Fruit fly (Drosophila melanogaster) whole organism, embryonic: ENCODE data around the gene CG31882.

Source experiments
- Aef1 ChIP-seq: fragments of 200-800 bp; sonication (Bioruptor generic); IDR thresholded peaks from 3 replicates; pipeline ENCODE4 v1.3.6; 2022; ENCODE audit warnings: missing biosample characterization, missing genetic modification characterization
- Antp ChIP-seq: fragments of 200-800 bp; sonication (Bioruptor generic); optimal IDR thresholded peaks from 3 replicates; lab custom pipeline; 2016; ENCODE audit warnings: missing biosample characterization, missing genetic modification characterization
- C15 ChIP-seq: fragments of 200-800 bp; sonication (Bioruptor generic); IDR thresholded peaks from 3 replicates; pipeline ENCODE4 v1.3.6; 2022; ENCODE audit warnings: missing biosample characterization, missing genetic modification characterization
- CG10366 ChIP-seq: fragments of 200-800 bp; sonication (Bioruptor generic); IDR thresholded peaks from 2 replicates; pipeline ENCODE4 v1.3.6; 2022; ENCODE audit warnings: missing biosample characterization, missing genetic modification characterization
- CG10959 ChIP-seq: fragments of 200-800 bp; sonication (Bioruptor generic); IDR thresholded peaks from 2 replicates; pipeline ENCODE4 v1.3.6; 2022; ENCODE audit warnings: missing biosample characterization, missing genetic modification characterization
- CG10979 ChIP-seq: fragments of 200-800 bp; sonication (Bioruptor generic); optimal IDR thresholded peaks from 2 replicates; lab custom pipeline; 2018; ENCODE audit warnings: missing biosample characterization, mild to moderate bottlenecking, missing genetic modification characterization, moderate library complexity
- CG11093 ChIP-seq: fragments of 200-800 bp; sonication (Bioruptor generic); IDR thresholded peaks from 3 replicates; pipeline ENCODE4 v1.3.6; 2022; ENCODE audit warnings: missing biosample characterization, missing genetic modification characterization
- CG12769 ChIP-seq: fragments of 200-800 bp; sonication (Bioruptor generic); optimal IDR thresholded peaks from 2 replicates; lab custom pipeline; 2019; ENCODE audit warnings: missing biosample characterization, mild to moderate bottlenecking, missing genetic modification characterization, moderate library complexity
- CG1603 ChIP-seq: fragments of 200-800 bp; sonication (Bioruptor generic); optimal IDR thresholded peaks from 2 replicates; lab custom pipeline; 2019; ENCODE audit warnings: missing biosample characterization, mild to moderate bottlenecking, missing genetic modification characterization, moderate library complexity
- CG16779 ChIP-seq: fragments of 200-800 bp; sonication (Bioruptor generic); IDR thresholded peaks from 2 replicates; pipeline ENCODE4 v1.3.6; 2022; ENCODE audit warnings: missing biosample characterization, missing genetic modification characterization
- CG17361 ChIP-seq: fragments of 200-800 bp; sonication (Bioruptor generic); IDR thresholded peaks from 3 replicates; pipeline ENCODE4 v1.3.6; 2022; ENCODE audit warnings: missing biosample characterization, missing genetic modification characterization
- CG17802 ChIP-seq: fragments of 200-800 bp; sonication (Bioruptor generic); optimal IDR thresholded peaks from 2 replicates; lab custom pipeline; 2018; ENCODE audit warnings: missing biosample characterization, mild to moderate bottlenecking, missing genetic modification characterization, moderate library complexity
- CG18011 ChIP-seq: fragments of 200-800 bp; sonication (Bioruptor generic); optimal IDR thresholded peaks from 2 replicates; lab custom pipeline; 2017; ENCODE audit warnings: missing biosample characterization, missing genetic modification characterization, mild to moderate bottlenecking, moderate library complexity, missing genotype
- CG2199 ChIP-seq: fragments of 200-800 bp; sonication (Bioruptor generic); IDR thresholded peaks from 3 replicates; pipeline ENCODE4 v1.3.6; 2022; ENCODE audit warnings: missing biosample characterization, missing genetic modification characterization
- CG3281 ChIP-seq: fragments of 200-800 bp; sonication (Bioruptor generic); optimal IDR thresholded peaks from 3 replicates; lab custom pipeline; 2017; ENCODE audit warnings: missing biosample characterization, mild to moderate bottlenecking, missing genetic modification characterization
- CG3838 ChIP-seq: fragments of 200-800 bp; sonication (Bioruptor generic); optimal IDR thresholded peaks from 3 replicates; lab custom pipeline; 2016; ENCODE audit warnings: missing biosample characterization, missing genetic modification characterization
- CG42726 ChIP-seq: fragments of 200-800 bp; sonication (Bioruptor generic); IDR thresholded peaks from 2 replicates; pipeline ENCODE4 v1.3.6; 2022; ENCODE audit warnings: missing biosample characterization, missing genetic modification characterization; ENCODE audit not compliant: partially characterized antibody
- CG4282 ChIP-seq: fragments of 200-800 bp; sonication (Bioruptor generic); optimal IDR thresholded peaks from 2 replicates; lab custom pipeline; 2016; ENCODE audit warnings: missing biosample characterization, missing genetic modification characterization
- CG4854 ChIP-seq: fragments of 200-800 bp; sonication (Bioruptor generic); optimal IDR thresholded peaks from 2 replicates; lab custom pipeline; 2016; ENCODE audit warnings: missing biosample characterization, missing genetic modification characterization, inconsistent platforms
- CG8944 ChIP-seq: fragments of 200-800 bp; sonication (Bioruptor generic); optimal IDR thresholded peaks from 3 replicates; lab custom pipeline; 2016; ENCODE audit warnings: missing biosample characterization, missing genetic modification characterization
- Eip74EF ChIP-seq, 2 experiments: fragments of 200-800 bp in 1 of 2; fragments of >200 bp in 1 of 2; sonication (Bioruptor generic) in 1 of 2; optimal IDR thresholded peaks; 2 replicates each; lab custom pipeline; 2017 to 2019; ENCODE audit warnings: missing biosample characterization in 2 of 2, missing genetic modification characterization in 2 of 2, mild to moderate bottlenecking in 1 of 2, moderate library complexity in 1 of 2
- Ets97D ChIP-seq: fragments of 200-800 bp; sonication (Bioruptor generic); optimal IDR thresholded peaks from 3 replicates; lab custom pipeline; 2016; ENCODE audit warnings: missing biosample characterization, missing genetic modification characterization
- Gsc ChIP-seq: fragments of 200-800 bp; sonication (Bioruptor generic); IDR thresholded peaks from 2 replicates; pipeline ENCODE4 v1.3.6; 2022; ENCODE audit warnings: missing biosample characterization, missing genetic modification characterization
- HHEX ChIP-seq: fragments of 200-800 bp; sonication (Bioruptor generic); optimal IDR thresholded peaks from 3 replicates; lab custom pipeline; 2017; ENCODE audit warnings: missing biosample characterization, mild to moderate bottlenecking, missing genetic modification characterization, missing genetic modification reagents
- Hr3 ChIP-seq: fragments of 200-800 bp; sonication (Bioruptor generic); optimal IDR thresholded peaks from 3 replicates; lab custom pipeline; 2016; ENCODE audit warnings: missing biosample characterization, missing genetic modification characterization
- Hr39 ChIP-seq: fragments of >200 bp; optimal IDR thresholded peaks from 2 replicates; lab custom pipeline; 2017
- Hsf ChIP-seq: fragments of 200-800 bp; sonication (Bioruptor generic); optimal IDR thresholded peaks from 3 replicates; lab custom pipeline; 2016; ENCODE audit warnings: missing biosample characterization, missing genetic modification characterization
- NC2β ChIP-seq: fragments of 200-800 bp; sonication (Bioruptor generic); optimal IDR thresholded peaks from 2 replicates; lab custom pipeline; 2016; ENCODE audit warnings: missing biosample characterization, missing genetic modification characterization
- Oli ChIP-seq: fragments of 200-800 bp; sonication (Bioruptor generic); optimal IDR thresholded peaks from 2 replicates; lab custom pipeline; 2018; ENCODE audit warnings: missing biosample characterization, mild to moderate bottlenecking, missing genetic modification characterization, moderate library complexity
- Sin3A ChIP-seq: fragments of >200 bp; optimal IDR thresholded peaks from 2 replicates; lab custom pipeline; 2018
- aop ChIP-seq: fragments of 200-800 bp; sonication (Bioruptor generic); IDR thresholded peaks from 2 replicates; pipeline ENCODE4 v1.3.6; 2022; ENCODE audit warnings: missing biosample characterization, missing genetic modification characterization
- bowl ChIP-seq: fragments of 200-800 bp; sonication (Bioruptor generic); IDR thresholded peaks from 2 replicates; pipeline ENCODE4 v1.3.6; 2022; ENCODE audit warnings: missing biosample characterization, missing genetic modification characterization
- cad ChIP-seq: fragments of >200 bp; optimal IDR thresholded peaks from 2 replicates; lab custom pipeline; 2017; ENCODE audit warnings: missing biosample characterization, missing genetic modification characterization
- chn ChIP-seq: fragments of 200-800 bp; sonication (Bioruptor generic); optimal IDR thresholded peaks from 2 replicates; lab custom pipeline; 2016; ENCODE audit warnings: missing biosample characterization, missing genetic modification characterization
- ci ChIP-seq: fragments of 200-800 bp; sonication (Bioruptor generic); IDR thresholded peaks from 3 replicates; pipeline ENCODE4 v1.3.6; 2022; ENCODE audit warnings: missing biosample characterization, missing genetic modification characterization
- grn ChIP-seq: fragments of 200-800 bp; sonication (Bioruptor generic); optimal IDR thresholded peaks from 3 replicates; lab custom pipeline; 2017; ENCODE audit warnings: missing biosample characterization, missing genetic modification characterization
- gsb-n ChIP-seq: fragments of 200-800 bp; sonication (Bioruptor generic); optimal IDR thresholded peaks from 3 replicates; lab custom pipeline; 2018; ENCODE audit warnings: missing biosample characterization, mild to moderate bottlenecking, missing genetic modification characterization
- kni ChIP-seq: fragments of 200-800 bp; sonication (Bioruptor generic); optimal IDR thresholded peaks from 3 replicates; lab custom pipeline; 2017; ENCODE audit warnings: mild to moderate bottlenecking, missing biosample characterization, missing genetic modification reagents, missing genetic modification characterization
- nerfin-1 ChIP-seq: fragments of 200-800 bp; sonication (Bioruptor generic); optimal IDR thresholded peaks from 3 replicates; lab custom pipeline; 2019; ENCODE audit warnings: missing biosample characterization, mild to moderate bottlenecking, missing genetic modification characterization, moderate library complexity
- nmo ChIP-seq: fragments of 200-800 bp; sonication (Bioruptor generic); optimal IDR thresholded peaks from 2 replicates; lab custom pipeline; 2018; ENCODE audit warnings: missing biosample characterization, mild to moderate bottlenecking, missing genetic modification characterization, moderate library complexity
- org-1 ChIP-seq: fragments of 200-800 bp; sonication (Bioruptor generic); optimal IDR thresholded peaks from 2 replicates; lab custom pipeline; 2017; ENCODE audit warnings: missing biosample characterization, missing genetic modification characterization
- peb ChIP-seq: fragments of 200-800 bp; sonication (Bioruptor generic); IDR thresholded peaks from 2 replicates; pipeline ENCODE4 v1.3.6; 2022; ENCODE audit warnings: missing biosample characterization, missing genetic modification characterization
- pfk ChIP-seq: fragments of 200-800 bp; sonication (Bioruptor generic); optimal IDR thresholded peaks from 2 replicates; lab custom pipeline; 2018; ENCODE audit warnings: missing biosample characterization, mild to moderate bottlenecking, missing genetic modification characterization, moderate library complexity
- ranshi ChIP-seq: fragments of 200-800 bp; sonication (Bioruptor generic); IDR thresholded peaks from 2 replicates; pipeline ENCODE4 v1.3.6; 2022; ENCODE audit warnings: missing biosample characterization, missing genetic modification characterization
- row ChIP-seq: fragments of 200-800 bp; sonication (Bioruptor generic); IDR thresholded peaks from 3 replicates; pipeline ENCODE4 v1.3.6; 2022; ENCODE audit warnings: missing biosample characterization, missing genetic modification characterization
- sima ChIP-seq: fragments of 200-800 bp; sonication (Bioruptor generic); optimal IDR thresholded peaks from 2 replicates; lab custom pipeline; 2016; ENCODE audit warnings: missing biosample characterization, missing genetic modification characterization
- sob ChIP-seq: fragments of 200-800 bp; sonication (Bioruptor generic); IDR thresholded peaks from 2 replicates; pipeline ENCODE4 v1.3.6; 2022; ENCODE audit warnings: missing biosample characterization, missing genetic modification characterization
- stc ChIP-seq: fragments of 200-800 bp; sonication (Bioruptor generic); IDR thresholded peaks from 2 replicates; pipeline ENCODE4 v1.3.6; 2022; ENCODE audit warnings: missing biosample characterization, missing genetic modification characterization
- sug ChIP-seq: fragments of 200-800 bp; optimal IDR thresholded peaks from 2 replicates; lab custom pipeline; 2019; ENCODE audit warnings: missing biosample characterization, mild to moderate bottlenecking, missing genetic modification characterization, moderate library complexity
- toy ChIP-seq: fragments of 200-800 bp; sonication (Bioruptor generic); IDR thresholded peaks from 2 replicates; pipeline ENCODE4 v1.3.6; 2022; ENCODE audit warnings: missing biosample characterization, missing genetic modification characterization
- twi ChIP-seq: fragments of 200-800 bp; optimal IDR thresholded peaks from 2 replicates; lab custom pipeline; 2019; ENCODE audit warnings: missing biosample characterization, mild to moderate bottlenecking, missing genetic modification characterization, moderate library complexity
- vfl ChIP-seq: fragments of 200-800 bp; sonication (Bioruptor generic); optimal IDR thresholded peaks from 2 replicates; lab custom pipeline; 2016; ENCODE audit warnings: missing biosample characterization, missing genetic modification characterization

CG31882 gene

DNA sequence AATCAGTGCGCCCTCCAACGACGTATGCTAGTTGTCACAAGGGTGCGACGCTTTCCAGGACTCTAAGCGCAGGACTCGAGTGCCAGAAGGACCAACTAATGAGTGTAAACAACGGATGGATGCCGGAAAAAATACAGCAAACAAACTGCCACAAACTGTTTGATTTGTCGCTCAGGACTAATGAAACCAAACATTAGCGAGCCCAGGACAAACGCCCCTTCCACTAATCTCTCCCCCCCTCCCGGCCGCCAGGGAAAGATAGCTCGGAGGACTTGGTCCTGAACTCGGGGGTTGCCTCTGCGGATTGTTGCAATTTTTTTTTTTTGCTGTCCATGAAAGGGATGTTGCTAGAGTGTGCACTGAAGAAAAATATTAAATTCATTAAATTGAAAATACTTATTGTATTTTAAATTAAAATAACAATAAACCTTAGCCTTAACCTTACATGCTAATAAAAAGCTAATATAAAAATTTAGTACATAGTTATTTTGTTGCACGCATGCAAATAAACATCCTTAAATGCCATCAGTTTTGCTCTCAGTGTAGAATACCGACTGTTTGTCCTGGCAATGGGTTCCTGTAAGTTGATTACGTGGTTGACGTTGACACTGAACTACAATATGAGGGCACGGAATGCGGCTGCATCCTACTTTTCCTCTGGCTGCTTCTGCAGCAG is 30.3 kb downstream of the CG31882 start (continued):
- TF ChIP-seq Hsf (GFP tag; lab: Kevin White, UChicago) (peak; percentile 18), cad (GFP tag; lab: Kevin White, UChicago) (no peak), CG1603 (peak; percentile 11), NC2β (GFP tag; lab: Kevin White, UChicago) (no peak), CG10979 (tag; lab: Kevin White, UChicago) (peak; percentile 85), Sin3A (no peak), Hr3 (GFP tag; lab: Kevin White, UChicago) (peak; percentile 33), chn (GFP tag; lab: Kevin White, UChicago) (no peak), CG8944 (GFP tag; lab: Kevin White, UChicago) (no peak), CG17802 (tag; lab: Kevin White, UChicago) (no peak), org-1 (GFP tag; lab: Kevin White, UChicago) (peak; percentile 6), CG17361 (GFP tag; lab: Robert Waterston, UW) (peak; percentile 68), vfl (GFP tag; lab: Kevin White, UChicago) (no peak), CG16779 (no peak), Eip74EF (GFP tag; optimal IDR thresholded peaks at IDR 0.05; lab: Kevin White, UChicago) (peak in 1 of 2 experiments; percentile 2), ranshi (no peak; the same call in 1 of the 2 replicates), HHEX (GFP tag; lab: Kevin White, UChicago) (no peak), CG3838 (GFP tag; lab: Kevin White, UChicago) (no peak), CG4282 (GFP tag; lab: Kevin White, UChicago) (no peak), nerfin-1 (tag; lab: Kevin White, UChicago) (peak; percentile 62), CG2199 (GFP tag; lab: Robert Waterston, UW) (no peak), Aef1 (no peak), ci (GFP tag; lab: Robert Waterston, UW) (0 out of 3 replicates have a peak, but pooled peaks have one; percentile 35), Gsc (no peak), aop (GFP tag; lab: Robert Waterston, UW) (no peak), Oli (tag; lab: Kevin White, UChicago) (peak; percentile 32), Ets97D (GFP tag; lab: Kevin White, UChicago) (no peak), sob (GFP tag; lab: Robert Waterston, UW) (no peak), CG12769 (no peak), Hr39 (lab: Kevin White, UChicago) (no peak), kni (GFP tag; lab: Kevin White, UChicago) (no peak), Antp (GFP tag; lab: Kevin White, UChicago) (no peak), gsb-n (peak; percentile 33), sug (tag; lab: Kevin White, UChicago) (no peak), stc (GFP tag; lab: Robert Waterston, UW) (no peak), CG10959 (GFP tag; lab: Robert Waterston, UW) (peak; percentile 73), CG42726 (GFP tag; lab: Robert Waterston, UW) (no peak), toy (GFP tag; lab: Robert Waterston, UW) (no peak), nmo (GFP tag; lab: Kevin White, UChicago) (peak; percentile 62), CG10366 (GFP tag; lab: Robert Waterston, UW) (no peak), peb (GFP tag; lab: Robert Waterston, UW) (peak; percentile 25; the same call in 1 of the 2 replicates), CG3281 (GFP tag; lab: Kevin White, UChicago) (no peak), pfk (GFP tag; lab: Kevin White, UChicago) (no peak), row (peak; percentile 75), C15 (GFP tag; lab: Robert Waterston, UW) (no peak), CG18011 (GFP tag; lab: Kevin White, UChicago) (no peak), twi (tag; lab: Kevin White, UChicago) (no peak), CG11093 (no peak), sima (GFP tag; lab: Kevin White, UChicago) (no peak), grn (GFP tag; lab: Kevin White, UChicago) (no peak), bowl (GFP tag; lab: Robert Waterston, UW) (no peak), CG4854 (no peak)
